Fruit fly (Drosophila melanogaster) whole organism, embryonic: ENCODE data around the gene Ant2.

Experiments used
- ATbp ChIP-seq: fragments of 200-800 bp; sonication (Bioruptor generic); optimal IDR thresholded peaks from 2 replicates; lab custom pipeline; 2017; ENCODE audit warnings: missing biosample characterization, mild to moderate bottlenecking, missing genetic modification characterization, missing genetic modification reagents
- Aef1 ChIP-seq: fragments of 200-800 bp; sonication (Bioruptor generic); IDR thresholded peaks from 3 replicates; pipeline ENCODE4 v1.3.6; 2022; ENCODE audit warnings: missing biosample characterization, missing genetic modification characterization
- Awh ChIP-seq: fragments of 200-800 bp; sonication (Bioruptor generic); IDR thresholded peaks from 2 replicates; pipeline ENCODE4, ENCODE4 v1.3.6; 2022; ENCODE audit warnings: missing biosample characterization, missing genetic modification characterization
- Bteb2 ChIP-seq: fragments of 200-800 bp; sonication (Bioruptor generic); optimal IDR thresholded peaks from 2 replicates; lab custom pipeline; 2016; ENCODE audit warnings: missing biosample characterization, missing genetic modification characterization
- CG10321 ChIP-seq: fragments of 200-800 bp; sonication (Bioruptor generic); IDR thresholded peaks from 2 replicates; pipeline ENCODE4 v1.3.6; 2022; ENCODE audit warnings: missing biosample characterization, missing genetic modification characterization
- CG10959 ChIP-seq: fragments of 200-800 bp; sonication (Bioruptor generic); IDR thresholded peaks from 2 replicates; pipeline ENCODE4 v1.3.6; 2022; ENCODE audit warnings: missing biosample characterization, missing genetic modification characterization
- CG11560 ChIP-seq: fragments of 200-800 bp; sonication (Bioruptor generic); IDR thresholded peaks from 3 replicates; pipeline ENCODE4 v1.3.6; 2022; ENCODE audit warnings: missing biosample characterization, missing genetic modification characterization
- CG13775 ChIP-seq: fragments of 200-800 bp; sonication (Bioruptor generic); optimal IDR thresholded peaks from 3 replicates; lab custom pipeline; 2017; ENCODE audit warnings: missing biosample characterization, mild to moderate bottlenecking, missing genetic modification characterization
- CG15269 ChIP-seq: fragments of 200-800 bp; sonication (Bioruptor generic); optimal IDR thresholded peaks from 2 replicates; lab custom pipeline; 2018; ENCODE audit warnings: missing biosample characterization, mild to moderate bottlenecking, missing genetic modification characterization, moderate library complexity
- CG1529 ChIP-seq: fragments of 200-800 bp; sonication (Bioruptor generic); optimal IDR thresholded peaks from 3 replicates; lab custom pipeline; 2018; ENCODE audit warnings: missing biosample characterization, missing genetic modification characterization
- CG15696 ChIP-seq: fragments of 200-800 bp; sonication (Bioruptor generic); optimal IDR thresholded peaks from 2 replicates; lab custom pipeline; 2019; ENCODE audit warnings: missing biosample characterization, mild to moderate bottlenecking, missing genetic modification characterization, moderate library complexity
- CG1602 ChIP-seq: fragments of 200-800 bp; sonication (Bioruptor generic); optimal IDR thresholded peaks from 3 replicates; lab custom pipeline; 2016; ENCODE audit warnings: missing biosample characterization, missing genetic modification characterization
- CG16813 ChIP-seq: fragments of 200-800 bp; sonication (Bioruptor generic); IDR thresholded peaks from 3 replicates; pipeline ENCODE4 v1.3.6; 2022; ENCODE audit warnings: missing biosample characterization, missing genetic modification characterization; ENCODE audit not compliant: partially characterized antibody
- CG3995 ChIP-seq: fragments of 200-800 bp; sonication (Bioruptor generic); optimal IDR thresholded peaks from 3 replicates; lab custom pipeline; 2016; ENCODE audit warnings: missing biosample characterization, missing genetic modification characterization
- CG4424 ChIP-seq: fragments of 200-800 bp; sonication (Bioruptor generic); optimal IDR thresholded peaks from 3 replicates; lab custom pipeline; 2016; ENCODE audit warnings: missing biosample characterization, missing genetic modification characterization
- CG5180 ChIP-seq: fragments of 200-800 bp; sonication (Bioruptor generic); optimal IDR thresholded peaks from 3 replicates; lab custom pipeline; 2017; ENCODE audit warnings: missing biosample characterization, missing genetic modification characterization, mild to moderate bottlenecking, moderate library complexity, missing genetic modification reagents
- CG7786 ChIP-seq: fragments of 200-800 bp; sonication (Bioruptor generic); optimal IDR thresholded peaks from 2 replicates; lab custom pipeline; 2016; ENCODE audit warnings: missing biosample characterization, missing genetic modification characterization
- CG7928 ChIP-seq: fragments of 200-800 bp; sonication (Bioruptor generic); optimal IDR thresholded peaks from 2 replicates; lab custom pipeline; 2017; ENCODE audit warnings: missing biosample characterization, mild to moderate bottlenecking, missing genetic modification characterization
- CG8281 ChIP-seq: fragments of 200-800 bp; sonication (Bioruptor generic); optimal IDR thresholded peaks from 2 replicates; lab custom pipeline; 2018; ENCODE audit warnings: missing biosample characterization, mild to moderate bottlenecking, missing genetic modification characterization, moderate library complexity
- CG8478 ChIP-seq: fragments of >200 bp; optimal IDR thresholded peaks from 2 replicates; lab custom pipeline; 2018
- CG9437 ChIP-seq: fragments of 200-800 bp; sonication (Bioruptor generic); optimal IDR thresholded peaks from 2 replicates; lab custom pipeline; 2018; ENCODE audit warnings: missing biosample characterization, mild to moderate bottlenecking, missing genetic modification characterization
- CHES-1-like ChIP-seq: fragments of 200-800 bp; sonication (Bioruptor generic); optimal IDR thresholded peaks from 2 replicates; lab custom pipeline; 2016; ENCODE audit warnings: missing biosample characterization, missing genetic modification characterization
- CoRest ChIP-seq: fragments of 200-800 bp; sonication (Bioruptor generic); optimal IDR thresholded peaks from 3 replicates; lab custom pipeline; 2018; ENCODE audit warnings: missing biosample characterization, mild to moderate bottlenecking, missing genetic modification characterization, moderate library complexity
- Deaf1 ChIP-seq: fragments of 200-800 bp; optimal IDR thresholded peaks from 3 replicates; lab custom pipeline; 2019; ENCODE audit warnings: missing biosample characterization, mild to moderate bottlenecking, missing genetic modification characterization, moderate library complexity
- Dek ChIP-seq: fragments of 200-800 bp; sonication (Bioruptor generic); optimal IDR thresholded peaks from 3 replicates; lab custom pipeline; 2019; ENCODE audit warnings: missing biosample characterization, mild to moderate bottlenecking, missing genetic modification characterization, moderate library complexity
- Dip2 ChIP-seq: fragments of 200-800 bp; sonication (Bioruptor generic); IDR thresholded peaks from 2 replicates; pipeline ENCODE4 v1.3.6; 2022; ENCODE audit warnings: missing biosample characterization, missing genetic modification characterization
- Dll ChIP-seq: fragments of 200-800 bp; sonication (Bioruptor generic); IDR thresholded peaks from 4 replicates; pipeline ENCODE4 v1.3.6; 2022; ENCODE audit warnings: missing biosample characterization, missing genetic modification characterization; ENCODE audit not compliant: partially characterized antibody
- Dref ChIP-seq: fragments of 200-800 bp; sonication (Bioruptor generic); IDR thresholded peaks from 2 replicates; pipeline ENCODE4 v1.3.6; 2022; ENCODE audit warnings: missing biosample characterization, missing genetic modification characterization
- Ets97D ChIP-seq: fragments of 200-800 bp; sonication (Bioruptor generic); optimal IDR thresholded peaks from 3 replicates; lab custom pipeline; 2016; ENCODE audit warnings: missing biosample characterization, missing genetic modification characterization
- HLH54F ChIP-seq: fragments of 200-800 bp; sonication (Bioruptor generic); optimal IDR thresholded peaks from 3 replicates; lab custom pipeline; 2016; ENCODE audit warnings: missing biosample characterization, missing genetic modification characterization
- Mad ChIP-seq: fragments of 200-800 bp; sonication (Bioruptor generic); optimal IDR thresholded peaks from 2 replicates; lab custom pipeline; 2016; ENCODE audit warnings: missing biosample characterization, missing genetic modification characterization
- Nf-YB ChIP-seq: fragments of 200-800 bp; sonication (Bioruptor generic); optimal IDR thresholded peaks from 3 replicates; lab custom pipeline; 2019; ENCODE audit warnings: missing biosample characterization, mild to moderate bottlenecking, missing genetic modification characterization, moderate library complexity
- Oaz ChIP-seq: fragments of 200-800 bp; sonication (Bioruptor generic); IDR thresholded peaks from 2 replicates; pipeline ENCODE4 v1.3.6; 2022; ENCODE audit warnings: missing biosample characterization, missing genetic modification characterization
- abd-A ChIP-seq: fragments of 200-800 bp; sonication (Bioruptor generic); optimal IDR thresholded peaks from 3 replicates; lab custom pipeline; 2019; ENCODE audit warnings: missing biosample characterization, mild to moderate bottlenecking, missing genetic modification characterization, moderate library complexity
- ase ChIP-seq: fragments of 200-800 bp; sonication (Bioruptor generic); IDR thresholded peaks from 3 replicates; pipeline ENCODE4 v1.3.6; 2022; ENCODE audit warnings: missing biosample characterization, missing genetic modification characterization
- ci ChIP-seq: fragments of 200-800 bp; sonication (Bioruptor generic); IDR thresholded peaks from 3 replicates; pipeline ENCODE4 v1.3.6; 2022; ENCODE audit warnings: missing biosample characterization, missing genetic modification characterization
- exex ChIP-seq: fragments of 200-800 bp; sonication (Bioruptor generic); optimal IDR thresholded peaks from 4 replicates; lab custom pipeline; 2018; ENCODE audit warnings: missing biosample characterization, mild to moderate bottlenecking, missing genetic modification characterization, moderate library complexity
- gcm ChIP-seq: fragments of 200-800 bp; sonication (Bioruptor generic); optimal IDR thresholded peaks from 2 replicates; lab custom pipeline; 2019; ENCODE audit warnings: missing biosample characterization, mild to moderate bottlenecking, missing genetic modification characterization, moderate library complexity
- gem ChIP-seq: fragments of 200-800 bp; sonication (Bioruptor generic); optimal IDR thresholded peaks from 2 replicates; lab custom pipeline; 2019; ENCODE audit warnings: missing biosample characterization, mild to moderate bottlenecking, missing genetic modification characterization, moderate library complexity
- h ChIP-seq: fragments of >200 bp; optimal IDR thresholded peaks from 2 replicates; lab custom pipeline; 2017
- hth ChIP-seq: fragments of >200 bp; optimal IDR thresholded peaks from 2 replicates; lab custom pipeline; 2017; ENCODE audit warnings: inconsistent platforms
- inv ChIP-seq: fragments of 200-800 bp; sonication (Bioruptor generic); IDR thresholded peaks from 2 replicates; pipeline ENCODE4 v1.3.6; 2022; ENCODE audit warnings: missing biosample characterization, missing genetic modification characterization; ENCODE audit not compliant: partially characterized antibody
- lab ChIP-seq: fragments of 200-800 bp; sonication (Bioruptor generic); optimal IDR thresholded peaks from 3 replicates; lab custom pipeline; 2017; ENCODE audit warnings: missing biosample characterization, missing genetic modification characterization, mild to moderate bottlenecking, moderate library complexity, missing genetic modification reagents
- pb ChIP-seq: fragments of 200-800 bp; sonication (Bioruptor generic); optimal IDR thresholded peaks from 3 replicates; lab custom pipeline; 2016; ENCODE audit warnings: missing biosample characterization, missing genetic modification characterization
- phol ChIP-seq: fragments of 200-800 bp; sonication (Bioruptor generic); optimal IDR thresholded peaks from 3 replicates; lab custom pipeline; 2018; ENCODE audit warnings: missing biosample characterization, mild to moderate bottlenecking, missing genetic modification characterization, moderate library complexity
- ro ChIP-seq: fragments of 200-800 bp; sonication (Bioruptor generic); IDR thresholded peaks from 2 replicates; pipeline ENCODE4 v1.3.6; 2022; ENCODE audit warnings: missing biosample characterization, missing genetic modification characterization
- sc ChIP-seq, 3 experiments: fragments of >200 bp in 2 of 3; fragments of 200-800 bp in 1 of 3; sonication (Bioruptor generic) in 1 of 3; optimal IDR thresholded peaks; 2 replicates in 2 of 3; 3 replicates in 1 of 3; lab custom pipeline; 2017; ENCODE audit warnings: mild to moderate bottlenecking in 1 of 3, missing biosample characterization in 1 of 3, missing genetic modification characterization in 1 of 3, missing genetic modification reagents in 1 of 3
- sens ChIP-seq: fragments of 200-800 bp; sonication (Bioruptor generic); peaks from one replicate; lab custom pipeline; 2016; ENCODE audit warnings: missing biosample characterization, missing genetic modification characterization
- tin ChIP-seq: fragments of 200-800 bp; sonication (Bioruptor generic); optimal IDR thresholded peaks from 3 replicates; lab custom pipeline; 2016; ENCODE audit warnings: missing biosample characterization, missing genetic modification characterization
- tna ChIP-seq: fragments of 200-800 bp; sonication (Bioruptor generic); IDR thresholded peaks from 2 replicates; pipeline ENCODE4 v1.3.6; 2022; ENCODE audit warnings: missing biosample characterization, missing genetic modification characterization; ENCODE audit not compliant: partially characterized antibody
- vfl ChIP-seq: fragments of 200-800 bp; sonication (Bioruptor generic); optimal IDR thresholded peaks from 2 replicates; lab custom pipeline; 2016; ENCODE audit warnings: missing biosample characterization, missing genetic modification characterization
- vnd ChIP-seq: fragments of 200-800 bp; sonication (Bioruptor generic); IDR thresholded peaks from 3 replicates; pipeline ENCODE4 v1.3.6; 2022; ENCODE audit warnings: missing biosample characterization, missing genetic modification characterization; ENCODE audit not compliant: partially characterized antibody
- yki ChIP-seq: fragments of >200 bp; optimal IDR thresholded peaks from 3 replicates; lab custom pipeline; 2018

Gene Ant2

dm6 chrX:10773562-10773961 is 13.1 kb downstream of the Ant2 start:
- TF ChIP-seq Dek (tag; lab: Kevin White, UChicago) (no peak), Dref (no peak), phol (tag; lab: Kevin White, UChicago) (no peak), CG9437 (GFP tag; lab: Kevin White, UChicago) (no peak), h (no peak), pb (GFP tag; lab: Kevin White, UChicago) (no peak), CG13775 (no peak), CG8478 (no peak), CG15269 (tag; lab: Kevin White, UChicago) (no peak), Bteb2 (GFP tag; lab: Kevin White, UChicago) (no peak), vfl (GFP tag; lab: Kevin White, UChicago) (no peak), CG11560 (no peak), hth (no peak), Aef1 (no peak), CG10321 (GFP tag; lab: Robert Waterston, UW) (no peak), ci (GFP tag; lab: Robert Waterston, UW) (no peak), yki (no peak), gcm (GFP tag; lab: Kevin White, UChicago) (peak; percentile 1), vnd (GFP tag; lab: Robert Waterston, UW) (no peak), Nf-YB (GFP tag; lab: Kevin White, UChicago) (no peak), CHES-1-like (no peak), ro (GFP tag; lab: Robert Waterston, UW) (no peak), sens (GFP tag; lab: Kevin White, UChicago) (peak; percentile 78), CG8281 (tag; lab: Kevin White, UChicago) (no peak), lab (GFP tag; lab: Kevin White, UChicago) (peak; percentile 4), Dll (GFP tag; lab: Robert Waterston, UW) (no peak), exex (tag; lab: Kevin White, UChicago) (peak; percentile 18), Awh (GFP tag; lab: Robert Waterston, UW) (no peak), CoRest (tag; lab: Kevin White, UChicago) (no peak), inv (GFP tag; lab: Robert Waterston, UW) (no peak), ATbp (GFP tag; lab: Kevin White, UChicago) (peak; percentile 3), tin (no peak), CG16813 (no peak), Mad (GFP tag; lab: Kevin White, UChicago) (no peak), CG7928 (GFP tag; lab: Kevin White, UChicago) (no peak), CG1602 (GFP tag; lab: Kevin White, UChicago) (no peak), Deaf1 (tag; lab: Kevin White, UChicago) (no peak), Ets97D (GFP tag; lab: Kevin White, UChicago) (no peak), Oaz (GFP tag; lab: Robert Waterston, UW) (no peak), CG4424 (GFP tag; lab: Kevin White, UChicago) (no peak), CG10959 (GFP tag; lab: Robert Waterston, UW) (no peak), CG3995 (GFP tag; lab: Kevin White, UChicago) (no peak), CG5180 (GFP tag; lab: Kevin White, UChicago) (no peak), Dip2 (GFP tag; lab: Robert Waterston, UW) (no peak), CG1529 (GFP tag; lab: Kevin White, UChicago) (no peak), CG15696 (tag; lab: Kevin White, UChicago) (peak; percentile 33), sc (optimal IDR thresholded peaks at IDR 0.05; lab: Kevin White, UChicago) (no peak), sc (GFP tag; optimal IDR thresholded peaks at IDR 0.05; lab: Kevin White, UChicago) (no peak), ase (GFP tag; lab: Robert Waterston, UW) (no peak), tna (GFP tag; lab: Robert Waterston, UW) (no peak), HLH54F (no peak), abd-A (tag; lab: Kevin White, UChicago) (no peak), gem (tag; lab: Kevin White, UChicago) (no peak), CG7786 (no peak)
